Worm (Caenorhabditis elegans) whole organism, late embryonic: Measurements from ENCODE around the gene lgc-58.
A peak's percentile ranks its signal among the peaks of the same experiment; 100 is the strongest.

ENCODE experiments used
- ceh-9 ChIP-seq: sonication (generic microtip); optimal IDR thresholded peaks from 2 replicates; lab custom pipeline; 2016; ENCODE audit warnings: mild to moderate bottlenecking, missing genetic modification characterization, inconsistent platforms, missing compliant biosample characterization
- elt-2 ChIP-seq: sonication (generic microtip); optimal IDR thresholded peaks from 2 replicates; lab custom pipeline; 2016; ENCODE audit warnings: missing genetic modification reagents, missing genetic modification characterization, missing compliant biosample characterization
- pha-2 ChIP-seq: sonication (generic microtip); optimal IDR thresholded peaks from 2 replicates; lab custom pipeline; 2017; ENCODE audit warnings: mild to moderate bottlenecking, missing genetic modification characterization, missing compliant biosample characterization
- syd-9 ChIP-seq: sonication (generic microtip); optimal IDR thresholded peaks from 2 replicates; lab custom pipeline; 2016; ENCODE audit warnings: mild to moderate bottlenecking, missing genetic modification characterization, moderate library complexity, missing compliant biosample characterization

DNA sequence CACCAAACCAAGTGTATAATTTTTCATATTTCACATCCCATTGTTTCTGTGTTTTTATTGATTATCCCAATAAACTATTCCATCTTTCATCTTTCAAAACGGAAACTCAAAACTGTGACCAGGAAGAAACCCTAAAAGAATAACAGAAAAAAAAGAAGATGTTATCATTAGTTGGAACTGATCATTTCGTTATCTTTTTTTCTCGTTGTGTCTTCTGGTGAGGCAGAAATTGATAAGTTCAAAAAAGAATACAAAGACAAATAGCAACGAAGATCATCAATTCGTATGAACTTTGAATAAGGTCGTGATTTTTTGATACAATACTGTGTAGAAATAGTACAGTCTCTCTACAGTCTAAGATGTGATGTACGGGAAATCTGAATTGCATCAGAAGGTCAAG lies 6.5 kb downstream of the lgc-58 start:
- TF ChIP-seq elt-2 (tag; lab: Kevin White, UChicago) (peak; percentile 28), pha-2 (no peak), ceh-9 (tag; lab: Kevin White, UChicago) (no peak), syd-9 (no peak)
